Worm (Caenorhabditis elegans): Measurements from ENCODE around the gene B0336.12.
A peak's percentile ranks its signal among the peaks of the same experiment; 100 is the strongest.

ce11 chrIII:5721488-5721887, 11.5 kb upstream of the B0336.12 start:
- TF ChIP-seq ama-1 (optimal IDR thresholded peaks at IDR 0.05), result no peak
- TF ChIP-seq nhr-11 (tag; optimal IDR thresholded peaks at IDR 0.05), result no peak
- peak; percentile 21 for TF ChIP-seq blmp-1 (tag; optimal IDR thresholded peaks at IDR 0.05)
- no peak for TF ChIP-seq snu-23 (GFP tag; optimal IDR thresholded peaks at IDR 0.05)
- TF ChIP-seq rnt-1 (tag; optimal IDR thresholded peaks at IDR 0.05), result no peak
- TF ChIP-seq elt-2 (tag; optimal IDR thresholded peaks at IDR 0.05), result no peak
- no peak for TF ChIP-seq ceh-82 (tag; optimal IDR thresholded peaks at IDR 0.05)
- TF ChIP-seq skn-1 (tag; optimal IDR thresholded peaks at IDR 0.05), result no peak
- no peak for TF ChIP-seq fos-1 (tag; optimal IDR thresholded peaks at IDR 0.05)

All from whole organism, L1 larva.